Fruit fly (Drosophila melanogaster) whole organism: ENCODE data around the gene CG31279.

Experiments
- CG8478 ChIP-seq: fragments of >200 bp; optimal IDR thresholded peaks from 2 replicates; lab custom pipeline; 2018; ENCODE audit warnings: inconsistent platforms
- Dll ChIP-seq: fragments of >200 bp; optimal IDR thresholded peaks from 2 replicates; lab custom pipeline; 2017
- EcR ChIP-seq, 2 experiments: fragments of >200 bp; optimal IDR thresholded peaks; 2 replicates each; lab custom pipeline; 2017; ENCODE audit warnings: missing biosample characterization in 2 of 2, missing genetic modification characterization in 2 of 2, missing genetic modification reagents in 2 of 2
- pan ChIP-seq: fragments of >200 bp; optimal IDR thresholded peaks from 2 replicates; lab custom pipeline; 2017
- psq ChIP-seq: fragments of >200 bp; optimal IDR thresholded peaks from 2 replicates; lab custom pipeline; 2017
- usp ChIP-seq: fragments of >200 bp; optimal IDR thresholded peaks from 2 replicates; lab custom pipeline; 2017; ENCODE audit warnings: missing biosample characterization, missing genetic modification characterization, mixed read lengths

Gene CG31279

dm6 chr3R:16480995-16481394 is 50.5 kb downstream of the CG31279 start, which contains the start of gene Dhfr:
Gene Dhfr (plus strand): TSS chr3R:16481167.
- TF ChIP-seq pan (no peak), CG8478 (lab: Kevin White, UChicago) (no peak), EcR (GFP tag; optimal IDR thresholded peaks at IDR 0.05; lab: Kevin White, UChicago) (no peak)

- TF ChIP-seq pan (no peak), EcR (GFP tag; optimal IDR thresholded peaks at IDR 0.05; lab: Kevin White, UChicago) (no peak), usp (GFP tag; lab: Kevin White, UChicago) (no peak), CG8478 (lab: Kevin White, UChicago) (no peak), psq (lab: Kevin White, UChicago) (no peak), Dll (no peak)
Measured at dm6 chr3R:16482276-16482675, 51.8 kb downstream of the CG31279 start, which contains the start of gene Sdhaf3. Gene Sdhaf3 (minus strand): TSS chr3R:16482452.
